Fruit fly (Drosophila melanogaster) whole organism, prepupa: ENCODE measurements around the gene CG8236.

Source experiments
- Blimp-1 ChIP-seq: fragments of 200-800 bp; sonication (Bioruptor generic); optimal IDR thresholded peaks from 3 replicates; lab custom pipeline; 2017; ENCODE audit warnings: missing biosample characterization, missing genetic modification characterization, mild to moderate bottlenecking, moderate library complexity, missing genetic modification reagents
- CG10669 ChIP-seq: fragments of 200-800 bp; sonication (Bioruptor generic); optimal IDR thresholded peaks from 3 replicates; lab custom pipeline; 2018; ENCODE audit warnings: missing biosample characterization, mild to moderate bottlenecking, missing genetic modification characterization, moderate library complexity
- CG11294 ChIP-seq: fragments of 200-800 bp; sonication (Bioruptor generic); IDR thresholded peaks from 2 replicates; pipeline ENCODE4 v1.3.6; 2022; ENCODE audit warnings: missing biosample characterization, missing genetic modification characterization
- CG11902 ChIP-seq: fragments of 200-800 bp; sonication (Bioruptor generic); optimal IDR thresholded peaks from 3 replicates; lab custom pipeline; 2016; ENCODE audit warnings: missing biosample characterization, missing genetic modification characterization
- CG15336 ChIP-seq: fragments of 200-800 bp; sonication (Bioruptor generic); IDR thresholded peaks from 2 replicates; pipeline ENCODE4 v1.3.6; 2022; ENCODE audit warnings: missing biosample characterization, missing genetic modification characterization
- CG1621 ChIP-seq: fragments of 200-800 bp; sonication (Bioruptor generic); optimal IDR thresholded peaks from 3 replicates; lab custom pipeline; 2018; ENCODE audit warnings: missing biosample characterization, mild to moderate bottlenecking, missing genetic modification characterization
- CG31627 ChIP-seq: fragments of 200-800 bp; sonication (Bioruptor generic); optimal IDR thresholded peaks from 3 replicates; lab custom pipeline; 2016; ENCODE audit warnings: missing biosample characterization, missing genetic modification characterization
- CG32006 ChIP-seq: fragments of 200-800 bp; sonication (Bioruptor generic); optimal IDR thresholded peaks from 3 replicates; lab custom pipeline; 2017; ENCODE audit warnings: missing biosample characterization, mild to moderate bottlenecking, missing genetic modification characterization
- CG4318 ChIP-seq: fragments of 200-800 bp; sonication (Bioruptor generic); optimal IDR thresholded peaks from 3 replicates; lab custom pipeline; 2017; ENCODE audit warnings: missing biosample characterization, mild to moderate bottlenecking, missing genetic modification characterization
- CG6163 ChIP-seq: fragments of 200-800 bp; sonication (Bioruptor generic); IDR thresholded peaks from 3 replicates; pipeline ENCODE4 v1.3.6; 2022; ENCODE audit warnings: missing biosample characterization, missing genetic modification characterization
- CG6792 ChIP-seq: fragments of 200-800 bp; sonication (Bioruptor generic); optimal IDR thresholded peaks from 3 replicates; lab custom pipeline; 2016; ENCODE audit warnings: missing biosample characterization, missing genetic modification characterization
- CG6854 ChIP-seq: fragments of 200-800 bp; sonication (Bioruptor generic); optimal IDR thresholded peaks from 2 replicates; lab custom pipeline; 2017; ENCODE audit warnings: missing biosample characterization, mild to moderate bottlenecking, missing genetic modification characterization
- CG8119 ChIP-seq: fragments of 200-800 bp; sonication (Bioruptor generic); IDR thresholded peaks from 3 replicates; pipeline ENCODE4 v1.3.6; 2022; ENCODE audit warnings: missing biosample characterization, missing genetic modification characterization
- CG8319 ChIP-seq: fragments of 200-800 bp; sonication (Bioruptor generic); optimal IDR thresholded peaks from 3 replicates; lab custom pipeline; 2016; ENCODE audit warnings: missing biosample characterization, missing genetic modification characterization
- CG8632 ChIP-seq: fragments of 200-800 bp; sonication (Bioruptor generic); optimal IDR thresholded peaks from 3 replicates; lab custom pipeline; 2016; ENCODE audit warnings: missing biosample characterization, missing genetic modification characterization
- CG9139 ChIP-seq: fragments of 200-800 bp; sonication (Bioruptor generic); optimal IDR thresholded peaks from 3 replicates; lab custom pipeline; 2017; ENCODE audit warnings: missing biosample characterization, mild to moderate bottlenecking, missing genetic modification characterization
- Eip75B ChIP-seq: fragments of 200-800 bp; sonication (Bioruptor generic); optimal IDR thresholded peaks from 3 replicates; lab custom pipeline; 2016; ENCODE audit warnings: missing biosample characterization, missing genetic modification characterization
- Eip78C ChIP-seq: fragments of 200-800 bp; sonication (Bioruptor generic); peaks from one replicate; lab custom pipeline; 2016; ENCODE audit warnings: missing biosample characterization, missing genetic modification characterization
- Ets21C ChIP-seq: fragments of 200-800 bp; sonication (Bioruptor generic); optimal IDR thresholded peaks from 3 replicates; lab custom pipeline; 2016; ENCODE audit warnings: missing biosample characterization, missing genetic modification characterization
- Gug ChIP-seq: fragments of 200-800 bp; sonication (Bioruptor generic); IDR thresholded peaks from 2 replicates; pipeline ENCODE4 v1.3.6; 2022; ENCODE audit warnings: missing biosample characterization, missing genetic modification characterization
- Hr38 ChIP-seq: sonication (Bioruptor generic); optimal IDR thresholded peaks from 2 replicates; lab custom pipeline; 2016; ENCODE audit warnings: missing biosample characterization, missing genetic modification characterization
- Hr4 ChIP-seq: fragments of 200-800 bp; sonication (Bioruptor generic); optimal IDR thresholded peaks from 3 replicates; lab custom pipeline; 2016; ENCODE audit warnings: missing biosample characterization, missing genetic modification characterization
- Lpt ChIP-seq: fragments of 200-800 bp; sonication (Bioruptor generic); optimal IDR thresholded peaks from 3 replicates; lab custom pipeline; 2016; ENCODE audit warnings: missing biosample characterization, missing genetic modification characterization
- Met ChIP-seq: fragments of 200-800 bp; sonication (Bioruptor generic); optimal IDR thresholded peaks from 3 replicates; lab custom pipeline; 2016; ENCODE audit warnings: missing biosample characterization, missing genetic modification characterization
- Smox ChIP-seq: fragments of 200-800 bp; sonication (Bioruptor generic); optimal IDR thresholded peaks from 3 replicates; lab custom pipeline; 2016; ENCODE audit warnings: missing biosample characterization, missing genetic modification characterization
- Sox14 ChIP-seq: fragments of 200-800 bp; sonication (Bioruptor generic); optimal IDR thresholded peaks from 3 replicates; lab custom pipeline; 2016; ENCODE audit warnings: missing biosample characterization, missing genetic modification characterization
- acj6 ChIP-seq: fragments of 200-800 bp; sonication (Bioruptor generic); optimal IDR thresholded peaks from 3 replicates; lab custom pipeline; 2016; ENCODE audit warnings: missing biosample characterization, missing genetic modification characterization
- dac ChIP-seq: fragments of 200-800 bp; sonication (Bioruptor generic); optimal IDR thresholded peaks from 2 replicates; lab custom pipeline; 2017; ENCODE audit warnings: missing biosample characterization, mild to moderate bottlenecking, missing genetic modification characterization
- dsx ChIP-seq: fragments of 200-800 bp; optimal IDR thresholded peaks from 3 replicates; lab custom pipeline; 2019; ENCODE audit warnings: missing biosample characterization, mild to moderate bottlenecking, missing genetic modification characterization, moderate library complexity; ENCODE audit not compliant: poor library complexity, severe bottlenecking
- eg ChIP-seq: fragments of 200-800 bp; sonication (Bioruptor generic); IDR thresholded peaks from 3 replicates; pipeline ENCODE4 v1.3.6; 2022; ENCODE audit warnings: missing biosample characterization, missing genetic modification characterization
- fd59A ChIP-seq: fragments of 200-800 bp; sonication (Bioruptor generic); optimal IDR thresholded peaks from 2 replicates; lab custom pipeline; 2017; ENCODE audit warnings: missing biosample characterization, mild to moderate bottlenecking, missing genetic modification characterization, missing genetic modification reagents
- lz ChIP-seq: fragments of 200-800 bp; sonication (Bioruptor generic); optimal IDR thresholded peaks from 3 replicates; lab custom pipeline; 2016; ENCODE audit warnings: missing biosample characterization, missing genetic modification characterization
- pdm3 ChIP-seq: fragments of 200-800 bp; sonication (Bioruptor generic); optimal IDR thresholded peaks from 3 replicates; lab custom pipeline; 2016; ENCODE audit warnings: missing biosample characterization, missing genetic modification characterization
- spab ChIP-seq: fragments of 200-800 bp; sonication (Bioruptor generic); optimal IDR thresholded peaks from 2 replicates; lab custom pipeline; 2017; ENCODE audit warnings: missing biosample characterization, mild to moderate bottlenecking, missing genetic modification characterization, missing genetic modification reagents
- ss ChIP-seq, 2 experiments: fragments of 200-800 bp; sonication (Bioruptor generic); optimal IDR thresholded peaks; 2 replicates in 1 of 2; 3 replicates in 1 of 2; lab custom pipeline; 2017 to 2018; ENCODE audit warnings: mild to moderate bottlenecking in 2 of 2, missing biosample characterization in 2 of 2, missing genetic modification characterization in 2 of 2, moderate library complexity in 1 of 2
- svp ChIP-seq: fragments of 200-800 bp; sonication (Bioruptor generic); peaks from one replicate; lab custom pipeline; 2016; ENCODE audit warnings: missing biosample characterization, missing genetic modification characterization
- topi ChIP-seq: fragments of 200-800 bp; sonication (Bioruptor generic); optimal IDR thresholded peaks from 3 replicates; lab custom pipeline; 2016; ENCODE audit warnings: missing biosample characterization, missing genetic modification characterization
- vri ChIP-seq: fragments of 200-800 bp; sonication (Bioruptor generic); optimal IDR thresholded peaks from 3 replicates; lab custom pipeline; 2016; ENCODE audit warnings: missing biosample characterization, mild to moderate bottlenecking, missing genetic modification characterization

Gene CG8236

DNA sequence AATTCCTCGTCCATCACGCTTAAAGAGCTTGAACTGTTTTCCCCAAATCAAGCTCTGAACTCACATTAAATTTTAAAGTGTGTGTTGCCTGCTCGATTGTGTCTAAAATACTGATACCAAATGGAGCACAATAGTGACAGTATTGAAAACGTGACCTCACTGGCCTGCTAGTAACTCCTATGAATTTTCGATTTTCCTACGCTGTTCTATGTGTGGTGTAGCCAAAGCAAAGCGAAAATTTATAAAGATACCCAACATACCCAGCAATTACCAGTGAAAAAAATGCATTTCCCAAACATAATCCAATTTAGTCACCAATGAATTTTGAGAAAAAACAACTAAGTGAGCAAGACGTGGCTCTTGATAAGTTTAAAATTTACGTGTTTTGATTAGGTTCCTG, 10.6 kb downstream of the CG8236 start, which contains the start of gene CG33191:
TSS of gene CG33191 (minus strand) at position 101 of the 400 bp plus-strand sequence.
- no peak for TF ChIP-seq Hr38 (GFP tag; lab: Kevin White, UChicago)
- no peak for TF ChIP-seq CG6792
- no peak for TF ChIP-seq CG6163 (GFP tag; lab: Robert Waterston, UW)

DNA sequence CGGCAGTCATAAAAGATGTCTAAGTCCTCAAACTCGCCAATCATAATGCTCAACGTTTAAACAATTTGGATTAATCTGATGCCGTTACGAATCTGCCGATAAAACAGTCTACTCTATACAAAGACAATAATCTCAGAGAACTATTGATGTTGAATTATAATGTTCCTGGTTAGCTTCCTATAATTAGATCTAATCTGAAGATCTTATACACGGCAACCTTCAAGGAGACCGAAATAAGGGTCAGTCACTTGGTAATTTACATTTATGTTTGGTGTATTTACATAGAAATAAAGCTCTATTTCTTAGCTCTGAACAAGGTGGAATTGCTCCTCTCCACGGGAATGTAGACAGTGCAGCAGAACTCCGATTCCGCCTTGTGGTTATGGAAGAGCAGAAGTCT, 11.5 kb downstream of the CG8236 start, which contains the start of gene CG33189:
TSS of gene CG33189 (minus strand) at position 101 of the 400 bp plus-strand sequence.
- TF ChIP-seq CG31627 (GFP tag; lab: Kevin White, UChicago) (no peak), Met (GFP tag; lab: Kevin White, UChicago) (no peak), fd59A (no peak), topi (GFP tag; lab: Kevin White, UChicago) (no peak), lz (GFP tag; lab: Kevin White, UChicago) (no peak), Ets21C (no peak), CG11902 (no peak), Sox14 (no peak), dac (GFP tag; lab: Kevin White, UChicago) (no peak), ss (GFP tag; optimal IDR thresholded peaks at IDR 0.05; lab: Kevin White, UChicago) (no peak), CG1621 (no peak), dsx (GFP tag; lab: Kevin White, UChicago) (no peak), Eip78C (GFP tag; lab: Kevin White, UChicago) (no peak), Blimp-1 (GFP tag; lab: Kevin White, UChicago) (no peak), pdm3 (GFP tag; lab: Kevin White, UChicago) (no peak), acj6 (GFP tag; lab: Kevin White, UChicago) (no peak), Gug (GFP tag; lab: Robert Waterston, UW) (no peak), Smox (GFP tag; lab: Kevin White, UChicago) (no peak)
- TF ChIP-seq, all 60 proteins: peak for 0

DNA sequence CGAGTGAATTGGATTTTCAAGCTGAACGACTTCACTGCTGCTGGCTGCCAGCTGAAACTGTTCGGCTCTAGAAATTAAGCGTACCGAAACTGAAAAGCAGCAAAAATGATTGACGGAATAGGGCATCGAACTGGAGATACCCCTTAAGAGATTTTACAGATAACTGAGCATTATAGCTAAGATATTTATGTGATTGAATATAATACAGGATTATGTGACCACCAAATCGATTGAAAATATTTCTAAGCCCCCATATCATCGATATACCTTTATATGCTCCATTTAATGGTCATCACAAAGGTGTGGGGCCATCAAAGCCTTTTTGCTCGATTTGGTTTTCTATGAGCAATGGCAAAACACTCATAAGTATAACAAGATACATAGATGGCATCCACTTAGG, 15.6 kb downstream of the CG8236 start:
- TF ChIP-seq CG10669 (GFP tag; lab: Kevin White, UChicago), result no peak
- TF ChIP-seq vri (GFP tag; lab: Kevin White, UChicago), result no peak
- TF ChIP-seq CG11294 (GFP tag; lab: Robert Waterston, UW), result 0 out of 2 replicates have a peak, but pooled peaks have one; percentile 25
- TF ChIP-seq Hr38 (GFP tag; lab: Kevin White, UChicago), result no peak
- TF ChIP-seq CG32006 (GFP tag; lab: Kevin White, UChicago), result no peak
- peak; percentile 58; the same call in 2 of the 3 replicates for TF ChIP-seq CG6163 (GFP tag; lab: Robert Waterston, UW)
- peak; percentile 39 for TF ChIP-seq svp
- TF ChIP-seq eg (GFP tag; lab: Robert Waterston, UW), result peak; percentile 82
- TF ChIP-seq CG8119 (GFP tag; lab: Robert Waterston, UW), result peak; percentile 67
- peak; percentile 75 for TF ChIP-seq CG15336 (GFP tag; lab: Robert Waterston, UW)
- TF ChIP-seq Eip75B (GFP tag; lab: Kevin White, UChicago), result no peak
- TF ChIP-seq, all 60 proteins: peak for 6

DNA sequence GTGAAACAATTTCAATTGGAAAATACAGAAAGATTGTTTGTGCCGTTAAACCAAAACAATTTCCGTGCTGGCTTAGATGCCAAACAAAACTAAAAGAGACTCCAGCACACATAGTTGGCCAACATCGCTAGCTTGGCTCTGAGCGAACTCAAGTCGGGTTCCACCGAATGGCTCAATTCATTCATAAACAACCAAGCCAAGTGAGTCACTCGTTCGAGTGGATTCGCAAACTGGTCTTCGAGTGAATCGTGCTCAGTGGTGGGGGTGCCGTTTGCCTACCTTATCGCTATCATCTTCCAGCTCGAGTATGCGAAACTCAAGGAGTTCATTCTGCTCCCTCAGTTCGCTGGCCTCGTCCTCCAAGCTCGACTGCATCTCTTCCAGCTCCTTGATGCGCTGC, 16.3 kb downstream of the CG8236 start:
- 0 out of 3 replicates have a peak, but pooled peaks have one; percentile 18 for TF ChIP-seq CG6163 (GFP tag; lab: Robert Waterston, UW)
- no peak for TF ChIP-seq CG9139 (GFP tag; lab: Kevin White, UChicago)
- TF ChIP-seq pdm3 (GFP tag; lab: Kevin White, UChicago), result no peak

DNA sequence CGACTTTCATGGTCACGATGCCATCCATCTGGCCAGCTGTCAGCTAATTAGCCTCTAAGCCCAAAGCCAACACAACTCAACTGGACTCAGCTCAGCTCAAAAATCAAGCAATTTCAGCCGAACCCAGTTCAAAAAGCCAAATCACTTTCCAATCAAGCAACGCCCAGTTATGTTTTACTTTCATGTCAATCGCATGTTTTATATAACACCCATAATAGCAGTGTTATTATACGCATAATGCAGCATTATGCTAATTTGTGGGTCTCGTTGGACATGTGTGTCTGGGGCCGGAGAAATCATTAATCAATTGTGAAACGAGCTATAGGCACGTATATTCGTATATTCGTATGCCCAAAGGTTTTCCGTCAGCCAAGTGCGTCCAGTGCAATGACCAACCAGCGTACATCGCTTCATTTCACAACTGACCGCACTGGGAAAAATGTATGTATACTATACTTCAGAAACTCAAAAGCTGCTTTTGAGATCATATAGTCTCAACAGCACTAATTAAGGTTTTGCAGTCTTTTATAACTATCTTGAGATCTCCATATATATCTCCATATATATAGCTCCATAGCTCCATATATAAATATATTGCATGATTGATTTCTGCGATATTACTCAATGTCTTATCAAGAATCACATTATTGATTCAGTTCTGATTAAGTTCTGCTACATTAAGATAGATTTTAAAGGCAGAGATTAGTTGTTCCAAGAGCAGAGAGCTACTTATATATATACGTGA, 18.5 kb downstream of the CG8236 start:
- TF ChIP-seq CG4318 (GFP tag; lab: Kevin White, UChicago), result no peak
- peak; percentile 96 for TF ChIP-seq Eip78C (GFP tag; lab: Kevin White, UChicago)
- TF ChIP-seq CG8319 (GFP tag; lab: Kevin White, UChicago), result no peak
- TF ChIP-seq Lpt (GFP tag; lab: Kevin White, UChicago), result peak; percentile 19
- TF ChIP-seq Hr4 (GFP tag; lab: Kevin White, UChicago), result no peak
- TF ChIP-seq Blimp-1 (GFP tag; lab: Kevin White, UChicago), result no peak
- TF ChIP-seq topi (GFP tag; lab: Kevin White, UChicago), result peak; percentile 64
- no peak for TF ChIP-seq CG8632 (GFP tag; lab: Kevin White, UChicago)
- peak in 1 of 2 experiments; percentile 36 for TF ChIP-seq ss (GFP tag; optimal IDR thresholded peaks at IDR 0.05; lab: Kevin White, UChicago)
- peak; percentile 28 for TF ChIP-seq CG6854
- TF ChIP-seq dsx (GFP tag; lab: Kevin White, UChicago), result peak; percentile 64
- TF ChIP-seq CG9139 (GFP tag; lab: Kevin White, UChicago), result peak; percentile 10
- TF ChIP-seq svp, result peak; percentile 69
- TF ChIP-seq spab (GFP tag; lab: Kevin White, UChicago), result peak; percentile 37
